Fruit fly (Drosophila melanogaster) whole organism, wandering third instar larva: ENCODE measurements around the gene vnd.

Experiments
- Abd-B ChIP-seq: fragments of >200 bp; optimal IDR thresholded peaks from 2 replicates; lab custom pipeline; 2017; ENCODE audit warnings: missing biosample characterization, missing genetic modification characterization
- CG32264 ChIP-seq: fragments of 200-800 bp; sonication (Bioruptor generic); optimal IDR thresholded peaks from 2 replicates; lab custom pipeline; 2016; ENCODE audit warnings: missing biosample characterization, missing genetic modification characterization
- CG9705 ChIP-seq: fragments of 200-800 bp; sonication (Bioruptor generic); optimal IDR thresholded peaks from 2 replicates; lab custom pipeline; 2018; ENCODE audit warnings: missing biosample characterization, mild to moderate bottlenecking, missing genetic modification characterization
- CrebA ChIP-seq: fragments of 200-800 bp; sonication (Bioruptor generic); optimal IDR thresholded peaks from 2 replicates; lab custom pipeline; 2016; ENCODE audit warnings: missing biosample characterization, mild to moderate bottlenecking, missing genetic modification characterization, borderline replicate concordance
- Dfd ChIP-seq: fragments of >200 bp; optimal IDR thresholded peaks from 2 replicates; lab custom pipeline; 2017; ENCODE audit warnings: missing biosample characterization, missing genetic modification characterization
- Dif ChIP-seq: fragments of 200-275, 200-300 bp; sonication (Bioruptor generic); optimal IDR thresholded peaks from 2 replicates; lab custom pipeline; 2018; ENCODE audit warnings: missing biosample characterization, missing genetic modification characterization; ENCODE audit not compliant: partially characterized antibody
- GATAd ChIP-seq: sonication (Bioruptor generic); optimal IDR thresholded peaks from 2 replicates; lab custom pipeline; 2016; ENCODE audit warnings: missing biosample characterization, missing genetic modification characterization
- HLH106 ChIP-seq: fragments of 200-800 bp; optimal IDR thresholded peaks from 3 replicates; lab custom pipeline; 2019; ENCODE audit warnings: missing biosample characterization, mild to moderate bottlenecking, missing genetic modification characterization, moderate library complexity
- Hnf4 ChIP-seq: fragments of 200-800 bp; sonication (Bioruptor generic); optimal IDR thresholded peaks from 2 replicates; lab custom pipeline; 2016; ENCODE audit warnings: missing biosample characterization, mild to moderate bottlenecking, missing genetic modification characterization
- Hr78 ChIP-seq: fragments of >200 bp; optimal IDR thresholded peaks from 2 replicates; lab custom pipeline; 2017; ENCODE audit warnings: missing biosample characterization, missing genetic modification characterization
- Hr83 ChIP-seq: fragments of 200-300 bp; sonication (Bioruptor generic); optimal IDR thresholded peaks from 2 replicates; lab custom pipeline; 2016; ENCODE audit warnings: missing biosample characterization, mild to moderate bottlenecking, missing genetic modification characterization, moderate library complexity; ENCODE audit not compliant: poor library complexity, severe bottlenecking
- Jra ChIP-seq: sonication (Bioruptor generic); optimal IDR thresholded peaks from 2 replicates; lab custom pipeline; 2016; ENCODE audit warnings: missing biosample characterization, missing genetic modification characterization
- Mio ChIP-seq: sonication (Bioruptor generic); optimal IDR thresholded peaks from 2 replicates; lab custom pipeline; 2016; ENCODE audit warnings: missing biosample characterization, missing genetic modification characterization
- Myc ChIP-seq: fragments of >200 bp; optimal IDR thresholded peaks from 2 replicates; lab custom pipeline; 2017
- N ChIP-seq: fragments of >200 bp; optimal IDR thresholded peaks from 2 replicates; lab custom pipeline; 2018; ENCODE audit warnings: missing biosample characterization, missing external identifiers, missing genetic modification characterization
- OdsH ChIP-seq: fragments of 200-800 bp; sonication (Bioruptor generic); optimal IDR thresholded peaks from 2 replicates; lab custom pipeline; 2016; ENCODE audit warnings: missing biosample characterization, mild to moderate bottlenecking, missing genetic modification characterization
- Rel ChIP-seq, 2 experiments: fragments of 200-800 bp; sonication (Bioruptor generic) in 1 of 2; optimal IDR thresholded peaks; 2 replicates in 1 of 2; 3 replicates in 1 of 2; lab custom pipeline; 2016 to 2019; ENCODE audit warnings: mild to moderate bottlenecking in 2 of 2, missing biosample characterization in 2 of 2, missing genetic modification characterization in 2 of 2, moderate library complexity in 1 of 2
- Sp1 ChIP-seq: fragments of 200-800 bp; sonication (Bioruptor generic); optimal IDR thresholded peaks from 3 replicates; lab custom pipeline; 2019; ENCODE audit warnings: missing biosample characterization, mild to moderate bottlenecking, missing genetic modification characterization, moderate library complexity
- Vsx2 ChIP-seq: fragments of 200-300, 225-300 bp; sonication (Bioruptor generic); optimal IDR thresholded peaks from 2 replicates; lab custom pipeline; 2018; ENCODE audit warnings: missing biosample characterization, missing genetic modification characterization; ENCODE audit not compliant: partially characterized antibody
- br ChIP-seq: fragments of 200-800 bp; sonication (Bioruptor generic); optimal IDR thresholded peaks from 2 replicates; lab custom pipeline; 2016; ENCODE audit warnings: missing biosample characterization, missing genetic modification characterization
- brk ChIP-seq: fragments of 200-800 bp; sonication (Bioruptor generic); optimal IDR thresholded peaks from 2 replicates; lab custom pipeline; 2016; ENCODE audit warnings: missing biosample characterization, mild to moderate bottlenecking, missing genetic modification characterization
- dl ChIP-seq, 2 experiments: fragments of 175-275, 200-275 bp in 1 of 2; fragments of 200-275 bp in 1 of 2; sonication (Bioruptor generic); optimal IDR thresholded peaks; lab custom pipeline; 2018; ENCODE audit warnings: mild to moderate bottlenecking in 2 of 2, missing biosample characterization in 2 of 2, missing genetic modification characterization in 2 of 2, moderate library complexity in 2 of 2; ENCODE audit not compliant: partially characterized antibody in 2 of 2, insufficient read depth in 1 of 2
- dmrt93B ChIP-seq: fragments of 200-800 bp; sonication (Bioruptor generic); optimal IDR thresholded peaks from 2 replicates; lab custom pipeline; 2018; ENCODE audit warnings: missing biosample characterization, mild to moderate bottlenecking, missing genetic modification characterization
- dsf ChIP-seq: sonication (Bioruptor generic); optimal IDR thresholded peaks from 2 replicates; lab custom pipeline; 2016; ENCODE audit warnings: missing biosample characterization, missing genetic modification characterization, borderline replicate concordance
- ey ChIP-seq: fragments of 200-800 bp; sonication (Bioruptor generic); optimal IDR thresholded peaks from 2 replicates; lab custom pipeline; 2016; ENCODE audit warnings: missing biosample characterization, missing genetic modification characterization
- foxo ChIP-seq, 2 experiments: fragments of 200-800 bp; sonication (Bioruptor generic); optimal IDR thresholded peaks; 2 replicates in 1 of 2; 3 replicates in 1 of 2; lab custom pipeline; 2016 to 2017; ENCODE audit warnings: missing biosample characterization in 2 of 2, missing genetic modification characterization in 2 of 2
- fru ChIP-seq: fragments of 200-800 bp; sonication (Bioruptor generic); optimal IDR thresholded peaks from 3 replicates; lab custom pipeline; 2016; ENCODE audit warnings: missing biosample characterization, mild to moderate bottlenecking, missing genetic modification characterization
- h ChIP-seq: fragments of 200-800 bp; sonication (Bioruptor generic); optimal IDR thresholded peaks from 3 replicates; lab custom pipeline; 2016; ENCODE audit warnings: missing biosample characterization, mild to moderate bottlenecking, missing genetic modification characterization
- jim ChIP-seq: fragments of 175-275, 200-325 bp; sonication (Bioruptor generic); optimal IDR thresholded peaks from 2 replicates; lab custom pipeline; 2016; ENCODE audit warnings: missing biosample characterization, mild to moderate bottlenecking, missing genetic modification characterization
- lola ChIP-seq: fragments of >200 bp; optimal IDR thresholded peaks from 2 replicates; lab custom pipeline; 2017; ENCODE audit warnings: missing biosample characterization, missing genetic modification characterization
- pan ChIP-seq: fragments of >200 bp; optimal IDR thresholded peaks from 2 replicates; lab custom pipeline; 2017
- psq ChIP-seq: fragments of 200-800 bp; sonication (Bioruptor generic); optimal IDR thresholded peaks from 3 replicates; lab custom pipeline; 2017; ENCODE audit warnings: missing biosample characterization, mild to moderate bottlenecking, missing genetic modification characterization, moderate library complexity
- rgr ChIP-seq: fragments of 200-800 bp; sonication (Bioruptor generic); optimal IDR thresholded peaks from 3 replicates; lab custom pipeline; 2016; ENCODE audit warnings: missing biosample characterization, mild to moderate bottlenecking, missing genetic modification characterization
- sage ChIP-seq: fragments of 200-800 bp; sonication (Bioruptor generic); optimal IDR thresholded peaks from 2 replicates; lab custom pipeline; 2016; ENCODE audit warnings: missing biosample characterization, mild to moderate bottlenecking, missing genetic modification characterization
- sv ChIP-seq: fragments of 200-800 bp; sonication (Bioruptor generic); optimal IDR thresholded peaks from 3 replicates; lab custom pipeline; 2016; ENCODE audit warnings: missing biosample characterization, missing genetic modification characterization
- tai ChIP-seq: sonication (Bioruptor generic); optimal IDR thresholded peaks from 2 replicates; lab custom pipeline; 2016; ENCODE audit warnings: missing biosample characterization, missing genetic modification characterization
- usp ChIP-seq: fragments of >200 bp; optimal IDR thresholded peaks from 2 replicates; lab custom pipeline; 2017; ENCODE audit warnings: missing biosample characterization, missing genetic modification characterization
- woc ChIP-seq: sonication (Bioruptor generic); optimal IDR thresholded peaks from 2 replicates; lab custom pipeline; 2016; ENCODE audit warnings: missing biosample characterization, mild to moderate bottlenecking, missing genetic modification characterization

Gene vnd

dm6 chrX:623357-623756 lies 41.4 kb downstream of the vnd start, which contains the start of gene CG13369:
Gene CG13369, plus strand, starts transcription at chrX:623468.
- TF ChIP-seq Myc (lab: Kevin White, UChicago): no peak
- TF ChIP-seq br (GFP tag; lab: Kevin White, UChicago): no peak
- TF ChIP-seq, all 38 proteins: peak for 0

dm6 chrX:625157-625627 lies 43.3 kb downstream of the vnd start, which contains the start of the genes CG13364 and Hinfp:
Gene CG13364, minus strand, starts transcription at chrX:625203.
Gene Hinfp, plus strand, starts transcription at chrX:625542.
- TF ChIP-seq CG9705 (GFP tag; lab: Kevin White, UChicago) (no peak), Rel (GFP tag; optimal IDR thresholded peaks at IDR 0.05; lab: Kevin White, UChicago) (no peak), Rel (tag; optimal IDR thresholded peaks at IDR 0.05; lab: Kevin White, UChicago) (no peak), fru (GFP tag; lab: Kevin White, UChicago) (no peak), Dif (GFP tag; lab: Kevin White, UChicago) (no peak), Sp1 (GFP tag; lab: Kevin White, UChicago) (peak; percentile 13)

dm6 chrX:629239-629821 lies 47.4 kb downstream of the vnd start, which contains the start of the genes RpL36 and Mybbp1A:
Gene RpL36, minus strand, starts transcription at chrX:629483.
Gene Mybbp1A, plus strand, starts transcription at chrX:629773.
- peak; percentile 66 for TF ChIP-seq fru (GFP tag; lab: Kevin White, UChicago)
- peak; percentile 79 for TF ChIP-seq Sp1 (GFP tag; lab: Kevin White, UChicago)
- TF ChIP-seq CG9705 (GFP tag; lab: Kevin White, UChicago): peak; percentile 68
- no peak for TF ChIP-seq brk (GFP tag; lab: Kevin White, UChicago)
- peak; percentile 82 for TF ChIP-seq rgr
- peak; percentile 70 for TF ChIP-seq br (GFP tag; lab: Kevin White, UChicago)
- no peak for TF ChIP-seq N (GFP tag; lab: Kevin White, UChicago)
- TF ChIP-seq Hnf4: no peak
- TF ChIP-seq Rel (GFP tag; optimal IDR thresholded peaks at IDR 0.05; lab: Kevin White, UChicago): no peak
- no peak for TF ChIP-seq Rel (tag; optimal IDR thresholded peaks at IDR 0.05; lab: Kevin White, UChicago)
- TF ChIP-seq CrebA: no peak
- no peak for TF ChIP-seq Abd-B (GFP tag; lab: Kevin White, UChicago)
- no peak for TF ChIP-seq GATAd (GFP tag; lab: Kevin White, UChicago)
- TF ChIP-seq h: peak; percentile 71
- TF ChIP-seq Jra (GFP tag; lab: Kevin White, UChicago): peak; percentile 66
- peak; percentile 20 for TF ChIP-seq Dif (GFP tag; lab: Kevin White, UChicago)
- TF ChIP-seq Myc (lab: Kevin White, UChicago): peak; percentile 30
- TF ChIP-seq Vsx2 (GFP tag; lab: Kevin White, UChicago): no peak
- TF ChIP-seq woc (GFP tag; lab: Kevin White, UChicago): no peak
- no peak for TF ChIP-seq jim (GFP tag; lab: Kevin White, UChicago)
- TF ChIP-seq foxo (GFP tag; optimal IDR thresholded peaks at IDR 0.05; lab: Kevin White, UChicago): peak in 1 of 2 experiments; percentile 64
- TF ChIP-seq Mio (GFP tag; lab: Kevin White, UChicago): peak; percentile 59
- peak; percentile 53 for TF ChIP-seq dsf (GFP tag; lab: Kevin White, UChicago)
- peak; percentile 75 for TF ChIP-seq sv
- no peak for TF ChIP-seq Hr78 (GFP tag; lab: Kevin White, UChicago)
- peak; percentile 43 for TF ChIP-seq ey
- no peak for TF ChIP-seq lola
- peak; percentile 79 for TF ChIP-seq dmrt93B (GFP tag; lab: Kevin White, UChicago)
- TF ChIP-seq sage (GFP tag; lab: Kevin White, UChicago): no peak
- TF ChIP-seq Dfd (GFP tag; lab: Kevin White, UChicago): no peak
- peak; percentile 60 for TF ChIP-seq HLH106 (tag; lab: Kevin White, UChicago)
- peak; percentile 76 for TF ChIP-seq Hr83 (GFP tag; lab: Kevin White, UChicago)
- TF ChIP-seq psq: peak; percentile 29
- no peak for TF ChIP-seq dl (GFP tag; optimal IDR thresholded peaks at IDR 0.05; lab: Kevin White, UChicago; ENCODE audit: insufficient read depth in 1 of 2, partially characterized antibody in 2 of 2)
- no peak for TF ChIP-seq CG32264
- peak; percentile 69 for TF ChIP-seq OdsH (GFP tag; lab: Kevin White, UChicago)
- no peak for TF ChIP-seq tai
- TF ChIP-seq pan (lab: Kevin White, UChicago): no peak
- no peak for TF ChIP-seq usp (GFP tag; lab: Kevin White, UChicago)
